Worm (Caenorhabditis elegans): Measurements from ENCODE around the gene Y37E11B.7.

DNA sequence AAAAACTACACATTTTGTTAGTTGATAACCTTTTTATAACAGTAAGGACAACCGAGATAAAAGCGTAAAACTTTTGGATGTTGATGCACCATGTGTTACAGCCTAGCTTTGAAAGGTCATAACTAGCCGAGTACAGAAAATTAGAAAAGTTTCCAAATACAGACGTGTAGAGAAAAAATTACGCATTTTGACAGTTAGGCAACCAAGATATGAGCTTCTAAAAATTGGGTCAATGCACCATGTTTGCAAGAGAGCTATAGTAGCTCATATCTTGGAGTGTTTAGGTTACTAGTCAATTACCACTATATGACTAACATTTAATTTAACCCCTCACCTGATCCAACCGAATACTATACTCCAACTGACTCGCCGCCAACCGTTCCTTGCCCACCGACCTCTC lies 47.0 kb downstream of the Y37E11B.7 start:
- TF ChIP-seq nhr-12 (tag; optimal IDR thresholded peaks at IDR 0.05) (no peak), nhr-237 (tag; optimal IDR thresholded peaks at IDR 0.05) (no peak), nhr-28 (tag; optimal IDR thresholded peaks at IDR 0.05) (no peak), skn-1 (tag; optimal IDR thresholded peaks at IDR 0.05) (no peak), nhr-84 (tag; optimal IDR thresholded peaks at IDR 0.05) (no peak)

Data from whole organism, L1 larva.